Fruit fly (Drosophila melanogaster) whole organism, embryonic: ENCODE results near the gene H2.0.

ENCODE experiments used
- B-H1 ChIP-seq: fragments of 200-800 bp; sonication (Bioruptor generic); IDR thresholded peaks from 3 replicates; pipeline ENCODE4 v1.3.6; 2022; ENCODE audit warnings: missing biosample characterization, missing genetic modification characterization
- Bteb2 ChIP-seq: fragments of 200-800 bp; sonication (Bioruptor generic); optimal IDR thresholded peaks from 2 replicates; lab custom pipeline; 2016; ENCODE audit warnings: missing biosample characterization, missing genetic modification characterization
- CG10321 ChIP-seq: fragments of 200-800 bp; sonication (Bioruptor generic); IDR thresholded peaks from 2 replicates; pipeline ENCODE4 v1.3.6; 2022; ENCODE audit warnings: missing biosample characterization, missing genetic modification characterization
- CG11504 ChIP-seq: fragments of 200-800 bp; sonication (Bioruptor generic); optimal IDR thresholded peaks from 3 replicates; lab custom pipeline; 2019; ENCODE audit warnings: missing biosample characterization, mild to moderate bottlenecking, missing genetic modification characterization, moderate library complexity
- CG12155 ChIP-seq: fragments of 200-800 bp; sonication (Bioruptor generic); optimal IDR thresholded peaks from 3 replicates; lab custom pipeline; 2016; ENCODE audit warnings: missing biosample characterization, missing genetic modification characterization
- CG12299 ChIP-seq: fragments of 200-800 bp; sonication (Bioruptor generic); optimal IDR thresholded peaks from 2 replicates; lab custom pipeline; 2018; ENCODE audit warnings: missing biosample characterization, mild to moderate bottlenecking, missing genetic modification characterization
- CG13287 ChIP-seq: fragments of 200-800 bp; sonication (Bioruptor generic); IDR thresholded peaks from 2 replicates; pipeline ENCODE4 v1.3.6; 2022; ENCODE audit warnings: missing biosample characterization, missing genetic modification characterization; ENCODE audit not compliant: partially characterized antibody
- CG13424 ChIP-seq: fragments of 200-800 bp; sonication (Bioruptor generic); optimal IDR thresholded peaks from 2 replicates; lab custom pipeline; 2019; ENCODE audit warnings: missing biosample characterization, mild to moderate bottlenecking, missing genetic modification characterization, moderate library complexity
- CG14860 ChIP-seq: fragments of 200-800 bp; sonication (Bioruptor generic); IDR thresholded peaks from 3 replicates; pipeline ENCODE4 v1.3.6; 2022; ENCODE audit warnings: missing biosample characterization, missing genetic modification characterization; ENCODE audit not compliant: partially characterized antibody
- CG15269 ChIP-seq: fragments of 200-800 bp; sonication (Bioruptor generic); optimal IDR thresholded peaks from 2 replicates; lab custom pipeline; 2018; ENCODE audit warnings: missing biosample characterization, mild to moderate bottlenecking, missing genetic modification characterization, moderate library complexity
- CG16779 ChIP-seq: fragments of 200-800 bp; sonication (Bioruptor generic); IDR thresholded peaks from 2 replicates; pipeline ENCODE4 v1.3.6; 2022; ENCODE audit warnings: missing biosample characterization, missing genetic modification characterization
- CG1832 ChIP-seq: fragments of 200-800 bp; sonication (Bioruptor generic); optimal IDR thresholded peaks from 2 replicates; lab custom pipeline; 2017; ENCODE audit warnings: missing biosample characterization, mild to moderate bottlenecking, missing genetic modification characterization, inconsistent platforms
- CG2712 ChIP-seq: fragments of 200-800 bp; optimal IDR thresholded peaks from 3 replicates; lab custom pipeline; 2019; ENCODE audit warnings: missing biosample characterization, mild to moderate bottlenecking, missing genetic modification characterization, moderate library complexity
- CG33213 ChIP-seq: fragments of 200-800 bp; sonication (Bioruptor generic); optimal IDR thresholded peaks from 3 replicates; lab custom pipeline; 2016; ENCODE audit warnings: missing biosample characterization, missing genetic modification characterization
- CG4424 ChIP-seq: fragments of 200-800 bp; sonication (Bioruptor generic); optimal IDR thresholded peaks from 3 replicates; lab custom pipeline; 2016; ENCODE audit warnings: missing biosample characterization, missing genetic modification characterization
- CG4617 ChIP-seq: fragments of 200-800 bp; sonication (Bioruptor generic); optimal IDR thresholded peaks from 3 replicates; lab custom pipeline; 2016; ENCODE audit warnings: missing biosample characterization, missing genetic modification characterization, borderline replicate concordance
- CG5245 ChIP-seq: fragments of 200-800 bp; sonication (Bioruptor generic); optimal IDR thresholded peaks from 3 replicates; lab custom pipeline; 2016; ENCODE audit warnings: missing biosample characterization, missing genetic modification characterization
- CG6813 ChIP-seq: fragments of 200-800 bp; sonication (Bioruptor generic); optimal IDR thresholded peaks from 2 replicates; lab custom pipeline; 2017; ENCODE audit warnings: missing biosample characterization, missing genetic modification characterization, mild to moderate bottlenecking, moderate library complexity, missing genetic modification reagents
- D ChIP-seq, 2 experiments: fragments of 200-800 bp in 1 of 2; fragments of >200 bp in 1 of 2; sonication (Bioruptor generic) in 1 of 2; optimal IDR thresholded peaks; 2 replicates in 1 of 2; 3 replicates in 1 of 2; lab custom pipeline; 2017; ENCODE audit warnings: mild to moderate bottlenecking in 1 of 2, missing biosample characterization in 1 of 2, missing genetic modification characterization in 1 of 2, missing genetic modification reagents in 1 of 2
- Dll ChIP-seq: fragments of 200-800 bp; sonication (Bioruptor generic); IDR thresholded peaks from 4 replicates; pipeline ENCODE4 v1.3.6; 2022; ENCODE audit warnings: missing biosample characterization, missing genetic modification characterization; ENCODE audit not compliant: partially characterized antibody
- Doc2 ChIP-seq: fragments of 200-800 bp; sonication (Bioruptor generic); IDR thresholded peaks from 2 replicates; pipeline ENCODE4 v1.3.6; 2022; ENCODE audit warnings: missing biosample characterization, missing genetic modification characterization
- E2f2 ChIP-seq: fragments of 200-800 bp; sonication (Bioruptor generic); IDR thresholded peaks from 2 replicates; pipeline ENCODE4 v1.3.6; 2022; ENCODE audit warnings: missing biosample characterization, missing genetic modification characterization
- HLH3B ChIP-seq: fragments of 200-800 bp; sonication (Bioruptor generic); IDR thresholded peaks from 2 replicates; pipeline ENCODE4 v1.3.6; 2022; ENCODE audit warnings: missing biosample characterization, missing genetic modification characterization
- HLHmδ ChIP-seq: fragments of 200-800 bp; sonication (Bioruptor generic); optimal IDR thresholded peaks from 2 replicates; lab custom pipeline; 2018; ENCODE audit warnings: missing biosample characterization, mild to moderate bottlenecking, missing genetic modification characterization, moderate library complexity
- MESR4 ChIP-seq: fragments of 200-800 bp; sonication (Bioruptor generic); optimal IDR thresholded peaks from 2 replicates; lab custom pipeline; 2018; ENCODE audit warnings: missing biosample characterization, mild to moderate bottlenecking, missing genetic modification characterization, moderate library complexity
- NC2β ChIP-seq: fragments of 200-800 bp; sonication (Bioruptor generic); optimal IDR thresholded peaks from 2 replicates; lab custom pipeline; 2016; ENCODE audit warnings: missing biosample characterization, missing genetic modification characterization
- NK7.1 ChIP-seq: fragments of 200-800 bp; sonication (Bioruptor generic); optimal IDR thresholded peaks from 3 replicates; lab custom pipeline; 2016; ENCODE audit warnings: missing biosample characterization, missing genetic modification characterization
- Pdp1 ChIP-seq, 2 experiments: fragments of 200-800 bp; sonication (Bioruptor generic); optimal IDR thresholded peaks; 3 replicates each; lab custom pipeline; 2016; ENCODE audit warnings: missing biosample characterization in 2 of 2, missing genetic modification characterization in 2 of 2, mild to moderate bottlenecking in 1 of 2, moderate library complexity in 1 of 2
- Sry-δ ChIP-seq: fragments of 200-800 bp; sonication (Bioruptor generic); optimal IDR thresholded peaks from 2 replicates; lab custom pipeline; 2016; ENCODE audit warnings: missing biosample characterization, missing genetic modification characterization
- ac ChIP-seq: fragments of 200-800 bp; sonication (Bioruptor generic); optimal IDR thresholded peaks from 3 replicates; lab custom pipeline; 2017; ENCODE audit warnings: missing biosample characterization, mild to moderate bottlenecking, missing genetic modification characterization
- ap ChIP-seq: fragments of 200-800 bp; sonication (Bioruptor generic); IDR thresholded peaks from 2 replicates; pipeline ENCODE4 v1.3.6; 2022; ENCODE audit warnings: missing biosample characterization, missing genetic modification characterization
- bigmax ChIP-seq: fragments of 200-800 bp; sonication (Bioruptor generic); optimal IDR thresholded peaks from 2 replicates; lab custom pipeline; 2018; ENCODE audit warnings: missing biosample characterization, mild to moderate bottlenecking, missing genetic modification characterization
- bsh ChIP-seq, 2 experiments: fragments of 200-800 bp; sonication (Bioruptor generic); optimal IDR thresholded peaks; 2 replicates each; lab custom pipeline; 2017 to 2018; ENCODE audit warnings: mild to moderate bottlenecking in 2 of 2, missing biosample characterization in 2 of 2, missing genetic modification characterization in 2 of 2, moderate library complexity in 1 of 2
- chif ChIP-seq, 2 experiments: fragments of 200-800 bp; sonication (Bioruptor generic); optimal IDR thresholded peaks; 3 replicates each; lab custom pipeline; 2016; ENCODE audit warnings: missing biosample characterization in 2 of 2, missing genetic modification characterization in 2 of 2
- chinmo ChIP-seq: fragments of 200-800 bp; sonication (Bioruptor generic); IDR thresholded peaks from 4 replicates; pipeline ENCODE4 v1.3.6; 2022; ENCODE audit warnings: missing biosample characterization, missing genetic modification characterization; ENCODE audit not compliant: partially characterized antibody
- crol ChIP-seq: fragments of 200-800 bp; sonication (Bioruptor generic); IDR thresholded peaks from 2 replicates; pipeline ENCODE4 v1.3.6; 2022; ENCODE audit warnings: missing biosample characterization, missing genetic modification characterization
- dmrt11E ChIP-seq: fragments of 200-800 bp; sonication (Bioruptor generic); optimal IDR thresholded peaks from 3 replicates; lab custom pipeline; 2018; ENCODE audit warnings: missing biosample characterization, mild to moderate bottlenecking, missing genetic modification characterization, moderate library complexity
- gt ChIP-seq: fragments of 200-800 bp; sonication (Bioruptor generic); IDR thresholded peaks from 2 replicates; pipeline ENCODE4 v1.3.6; 2022; ENCODE audit warnings: missing biosample characterization, missing genetic modification characterization
- h ChIP-seq: fragments of >200 bp; optimal IDR thresholded peaks from 2 replicates; lab custom pipeline; 2017
- inv ChIP-seq: fragments of 200-800 bp; sonication (Bioruptor generic); IDR thresholded peaks from 2 replicates; pipeline ENCODE4 v1.3.6; 2022; ENCODE audit warnings: missing biosample characterization, missing genetic modification characterization; ENCODE audit not compliant: partially characterized antibody
- knrl ChIP-seq: fragments of 200-800 bp; sonication (Bioruptor generic); IDR thresholded peaks from 3 replicates; pipeline ENCODE4 v1.3.6; 2022; ENCODE audit warnings: missing biosample characterization, missing genetic modification characterization; ENCODE audit not compliant: partially characterized antibody
- mirr ChIP-seq: fragments of 200-800 bp; sonication (Bioruptor generic); optimal IDR thresholded peaks from 3 replicates; lab custom pipeline; 2018; ENCODE audit warnings: missing biosample characterization, mild to moderate bottlenecking, missing genetic modification characterization
- pan ChIP-seq, 4 experiments: fragments of >200 bp in 3 of 4; fragments of 200-800 bp in 1 of 4; sonication (Bioruptor generic) in 1 of 4; optimal IDR thresholded peaks in 3 of 4; IDR thresholded peaks in 1 of 4; 2 replicates each; pipeline versions ENCODE4 v1.3.6 to Lab custom; 2017 to 2022; ENCODE audit warnings: missing biosample characterization in 2 of 4, missing genetic modification characterization in 2 of 4, mixed read lengths in 1 of 4
- pb ChIP-seq: fragments of 200-800 bp; sonication (Bioruptor generic); optimal IDR thresholded peaks from 3 replicates; lab custom pipeline; 2016; ENCODE audit warnings: missing biosample characterization, missing genetic modification characterization
- phol ChIP-seq: fragments of 200-800 bp; sonication (Bioruptor generic); optimal IDR thresholded peaks from 3 replicates; lab custom pipeline; 2018; ENCODE audit warnings: missing biosample characterization, mild to moderate bottlenecking, missing genetic modification characterization, moderate library complexity
- sd ChIP-seq: fragments of 200-800 bp; sonication (Bioruptor generic); optimal IDR thresholded peaks from 3 replicates; lab custom pipeline; 2018; ENCODE audit warnings: missing biosample characterization, mild to moderate bottlenecking, missing genetic modification characterization, moderate library complexity
- slp2 ChIP-seq: fragments of 200-800 bp; sonication (Bioruptor generic); optimal IDR thresholded peaks from 2 replicates; lab custom pipeline; 2016; ENCODE audit warnings: missing biosample characterization, missing genetic modification characterization
- sna ChIP-seq: fragments of 200-800 bp; sonication (Bioruptor generic); IDR thresholded peaks from 2 replicates; pipeline ENCODE4 v1.3.6; 2022; ENCODE audit warnings: missing biosample characterization, missing genetic modification characterization; ENCODE audit not compliant: partially characterized antibody

The H2.0 gene

DNA sequence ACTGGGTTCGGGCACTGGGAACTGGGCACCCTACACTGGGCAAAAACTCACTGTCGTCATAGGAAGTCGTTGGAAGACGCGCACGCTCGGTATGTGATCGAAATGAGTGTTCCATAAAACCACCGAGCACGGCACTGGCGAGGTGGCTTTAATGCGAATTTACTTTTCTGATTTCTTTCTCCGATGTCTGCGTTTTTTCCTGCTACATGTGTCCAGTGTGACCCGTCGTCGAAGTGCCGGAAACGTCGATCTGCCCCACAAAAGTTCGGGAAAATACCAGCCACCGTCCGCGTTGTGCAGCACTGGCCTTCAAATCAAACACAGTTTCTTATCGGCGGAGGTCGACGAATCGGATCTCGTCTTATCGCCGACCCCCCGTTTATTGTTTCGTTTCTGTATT is 20.0 kb downstream of the H2.0 start, which contains the start of gene Kdm5 (continued):
- TF ChIP-seq mirr (GFP tag; lab: Kevin White, UChicago) (peak; percentile 56), CG11504 (tag; lab: Kevin White, UChicago) (peak; percentile 37), B-H1 (no peak), NK7.1 (GFP tag; lab: Kevin White, UChicago) (no peak), CG12155 (GFP tag; lab: Kevin White, UChicago) (peak; percentile 39), Sry-δ (peak; percentile 37), CG10321 (GFP tag; lab: Robert Waterston, UW) (no peak), CG33213 (GFP tag; lab: Kevin White, UChicago) (peak; percentile 64), sd (tag; lab: Kevin White, UChicago) (no peak), ap (GFP tag; lab: Robert Waterston, UW) (no peak), CG2712 (tag; lab: Kevin White, UChicago) (peak; percentile 24), CG15269 (no peak), HLH3B (GFP tag; lab: Robert Waterston, UW) (0 out of 2 replicates have a peak, but pooled peaks have one; percentile 28), pb (GFP tag; lab: Kevin White, UChicago) (peak; percentile 46), CG13424 (tag; lab: Kevin White, UChicago) (no peak), D (optimal IDR thresholded peaks at IDR 0.05; lab: Kevin White, UChicago) (peak; percentile 24), D (GFP tag; optimal IDR thresholded peaks at IDR 0.05; lab: Kevin White, UChicago) (no peak), slp2 (GFP tag; lab: Kevin White, UChicago) (no peak), Bteb2 (GFP tag; lab: Kevin White, UChicago) (no peak), h (lab: Kevin White, UChicago) (no peak), Pdp1 (GFP tag; optimal IDR thresholded peaks at IDR 0.05; lab: Kevin White, UChicago) (peak in 1 of 2 experiments; percentile 50), bsh (GFP tag; optimal IDR thresholded peaks at IDR 0.05; lab: Kevin White, UChicago) (no peak), knrl (GFP tag; lab: Robert Waterston, UW) (0 out of 3 replicates have a peak, but pooled peaks have one; percentile 12), CG1832 (GFP tag; lab: Kevin White, UChicago) (no peak), chif (GFP tag; optimal IDR thresholded peaks at IDR 0.05; lab: Kevin White, UChicago) (no peak), dmrt11E (tag; lab: Kevin White, UChicago) (no peak), pan (optimal IDR thresholded peaks at IDR 0.05; lab: Kevin White, UChicago) (no peak), pan (GFP tag; optimal IDR thresholded peaks at IDR 0.05 in 1 of 2, IDR thresholded peaks at IDR 0.05 in 1 of 2) (peak in 1 of 2 experiments; percentile 49), HLHmδ (peak; percentile 63), CG6813 (GFP tag; lab: Kevin White, UChicago) (peak; percentile 39), bigmax (GFP tag; lab: Kevin White, UChicago) (peak; percentile 31), CG4424 (no peak), MESR4 (GFP tag; lab: Kevin White, UChicago) (peak; percentile 91), inv (GFP tag; lab: Robert Waterston, UW) (0 out of 2 replicates have a peak, but pooled peaks have one; percentile 20), Dll (GFP tag; lab: Robert Waterston, UW) (no peak), NC2β (GFP tag; lab: Kevin White, UChicago) (peak; percentile 54), E2f2 (GFP tag; lab: Robert Waterston, UW) (peak; percentile 67), sna (GFP tag; lab: Robert Waterston, UW) (no peak), CG16779 (no peak), CG14860 (GFP tag; lab: Robert Waterston, UW) (no peak), ac (GFP tag; lab: Kevin White, UChicago) (no peak), chinmo (0 out of 4 replicates have a peak, but pooled peaks have one; percentile 59), gt (GFP tag; lab: Robert Waterston, UW) (no peak), Doc2 (no peak), crol (GFP tag; lab: Robert Waterston, UW) (peak; percentile 48; the same call in 1 of the 2 replicates), CG4617 (GFP tag; lab: Kevin White, UChicago) (peak; percentile 87), CG13287 (GFP tag; lab: Robert Waterston, UW) (peak; percentile 24; the same call in 1 of the 2 replicates), phol (tag; lab: Kevin White, UChicago) (peak; percentile 70), CG12299 (tag; lab: Kevin White, UChicago) (no peak), CG5245 (GFP tag; lab: Kevin White, UChicago) (no peak)
